Fruit fly (Drosophila melanogaster) whole organism, wandering third instar larva: Measurements from ENCODE around the gene IntS4.
A peak's percentile ranks its signal among the peaks of the same experiment; 100 is the strongest.

Experiments used
- Abd-B ChIP-seq: fragments of >200 bp; optimal IDR thresholded peaks from 2 replicates; lab custom pipeline; 2017; ENCODE audit warnings: missing biosample characterization, missing genetic modification characterization
- CG9705 ChIP-seq: fragments of 200-800 bp; sonication (Bioruptor generic); optimal IDR thresholded peaks from 2 replicates; lab custom pipeline; 2018; ENCODE audit warnings: missing biosample characterization, mild to moderate bottlenecking, missing genetic modification characterization
- Dfd ChIP-seq: fragments of >200 bp; optimal IDR thresholded peaks from 2 replicates; lab custom pipeline; 2017; ENCODE audit warnings: missing biosample characterization, missing genetic modification characterization
- Dif ChIP-seq: fragments of 200-275, 200-300 bp; sonication (Bioruptor generic); optimal IDR thresholded peaks from 2 replicates; lab custom pipeline; 2018; ENCODE audit warnings: missing biosample characterization, missing genetic modification characterization; ENCODE audit not compliant: partially characterized antibody
- GATAd ChIP-seq: sonication (Bioruptor generic); optimal IDR thresholded peaks from 2 replicates; lab custom pipeline; 2016; ENCODE audit warnings: missing biosample characterization, missing genetic modification characterization
- HLH106 ChIP-seq: fragments of 200-800 bp; optimal IDR thresholded peaks from 3 replicates; lab custom pipeline; 2019; ENCODE audit warnings: missing biosample characterization, mild to moderate bottlenecking, missing genetic modification characterization, moderate library complexity
- Hnf4 ChIP-seq: fragments of 200-800 bp; sonication (Bioruptor generic); optimal IDR thresholded peaks from 2 replicates; lab custom pipeline; 2016; ENCODE audit warnings: missing biosample characterization, mild to moderate bottlenecking, missing genetic modification characterization
- Hr78 ChIP-seq: fragments of >200 bp; optimal IDR thresholded peaks from 2 replicates; lab custom pipeline; 2017; ENCODE audit warnings: missing biosample characterization, missing genetic modification characterization
- Hr83 ChIP-seq: fragments of 200-300 bp; sonication (Bioruptor generic); optimal IDR thresholded peaks from 2 replicates; lab custom pipeline; 2016; ENCODE audit warnings: missing biosample characterization, mild to moderate bottlenecking, missing genetic modification characterization, moderate library complexity; ENCODE audit not compliant: poor library complexity, severe bottlenecking
- Jra ChIP-seq: sonication (Bioruptor generic); optimal IDR thresholded peaks from 2 replicates; lab custom pipeline; 2016; ENCODE audit warnings: missing biosample characterization, missing genetic modification characterization
- N ChIP-seq: fragments of >200 bp; optimal IDR thresholded peaks from 2 replicates; lab custom pipeline; 2018; ENCODE audit warnings: missing biosample characterization, missing external identifiers, missing genetic modification characterization
- OdsH ChIP-seq: fragments of 200-800 bp; sonication (Bioruptor generic); optimal IDR thresholded peaks from 2 replicates; lab custom pipeline; 2016; ENCODE audit warnings: missing biosample characterization, mild to moderate bottlenecking, missing genetic modification characterization
- Rel ChIP-seq, 2 experiments: fragments of 200-800 bp; sonication (Bioruptor generic) in 1 of 2; optimal IDR thresholded peaks; 2 replicates in 1 of 2; 3 replicates in 1 of 2; lab custom pipeline; 2016 to 2019; ENCODE audit warnings: mild to moderate bottlenecking in 2 of 2, missing biosample characterization in 2 of 2, missing genetic modification characterization in 2 of 2, moderate library complexity in 1 of 2
- Sp1 ChIP-seq: fragments of 200-800 bp; sonication (Bioruptor generic); optimal IDR thresholded peaks from 3 replicates; lab custom pipeline; 2019; ENCODE audit warnings: missing biosample characterization, mild to moderate bottlenecking, missing genetic modification characterization, moderate library complexity
- Vsx2 ChIP-seq: fragments of 200-300, 225-300 bp; sonication (Bioruptor generic); optimal IDR thresholded peaks from 2 replicates; lab custom pipeline; 2018; ENCODE audit warnings: missing biosample characterization, missing genetic modification characterization; ENCODE audit not compliant: partially characterized antibody
- br ChIP-seq: fragments of 200-800 bp; sonication (Bioruptor generic); optimal IDR thresholded peaks from 2 replicates; lab custom pipeline; 2016; ENCODE audit warnings: missing biosample characterization, missing genetic modification characterization
- brk ChIP-seq: fragments of 200-800 bp; sonication (Bioruptor generic); optimal IDR thresholded peaks from 2 replicates; lab custom pipeline; 2016; ENCODE audit warnings: missing biosample characterization, mild to moderate bottlenecking, missing genetic modification characterization
- dl ChIP-seq, 2 experiments: fragments of 175-275, 200-275 bp in 1 of 2; fragments of 200-275 bp in 1 of 2; sonication (Bioruptor generic); optimal IDR thresholded peaks; lab custom pipeline; 2018; ENCODE audit warnings: mild to moderate bottlenecking in 2 of 2, missing biosample characterization in 2 of 2, missing genetic modification characterization in 2 of 2, moderate library complexity in 2 of 2; ENCODE audit not compliant: partially characterized antibody in 2 of 2, insufficient read depth in 1 of 2
- dmrt93B ChIP-seq: fragments of 200-800 bp; sonication (Bioruptor generic); optimal IDR thresholded peaks from 2 replicates; lab custom pipeline; 2018; ENCODE audit warnings: missing biosample characterization, mild to moderate bottlenecking, missing genetic modification characterization
- dsf ChIP-seq: sonication (Bioruptor generic); optimal IDR thresholded peaks from 2 replicates; lab custom pipeline; 2016; ENCODE audit warnings: missing biosample characterization, missing genetic modification characterization, borderline replicate concordance
- ey ChIP-seq: fragments of 200-800 bp; sonication (Bioruptor generic); optimal IDR thresholded peaks from 2 replicates; lab custom pipeline; 2016; ENCODE audit warnings: missing biosample characterization, missing genetic modification characterization
- foxo ChIP-seq, 2 experiments: fragments of 200-800 bp; sonication (Bioruptor generic); optimal IDR thresholded peaks; 2 replicates in 1 of 2; 3 replicates in 1 of 2; lab custom pipeline; 2016 to 2017; ENCODE audit warnings: missing biosample characterization in 2 of 2, missing genetic modification characterization in 2 of 2
- fru ChIP-seq: fragments of 200-800 bp; sonication (Bioruptor generic); optimal IDR thresholded peaks from 3 replicates; lab custom pipeline; 2016; ENCODE audit warnings: missing biosample characterization, mild to moderate bottlenecking, missing genetic modification characterization
- h ChIP-seq: fragments of 200-800 bp; sonication (Bioruptor generic); optimal IDR thresholded peaks from 3 replicates; lab custom pipeline; 2016; ENCODE audit warnings: missing biosample characterization, mild to moderate bottlenecking, missing genetic modification characterization
- jim ChIP-seq: fragments of 175-275, 200-325 bp; sonication (Bioruptor generic); optimal IDR thresholded peaks from 2 replicates; lab custom pipeline; 2016; ENCODE audit warnings: missing biosample characterization, mild to moderate bottlenecking, missing genetic modification characterization
- psq ChIP-seq: fragments of 200-800 bp; sonication (Bioruptor generic); optimal IDR thresholded peaks from 3 replicates; lab custom pipeline; 2017; ENCODE audit warnings: missing biosample characterization, mild to moderate bottlenecking, missing genetic modification characterization, moderate library complexity
- rgr ChIP-seq: fragments of 200-800 bp; sonication (Bioruptor generic); optimal IDR thresholded peaks from 3 replicates; lab custom pipeline; 2016; ENCODE audit warnings: missing biosample characterization, mild to moderate bottlenecking, missing genetic modification characterization
- sv ChIP-seq: fragments of 200-800 bp; sonication (Bioruptor generic); optimal IDR thresholded peaks from 3 replicates; lab custom pipeline; 2016; ENCODE audit warnings: missing biosample characterization, missing genetic modification characterization
- tai ChIP-seq: sonication (Bioruptor generic); optimal IDR thresholded peaks from 2 replicates; lab custom pipeline; 2016; ENCODE audit warnings: missing biosample characterization, missing genetic modification characterization
- usp ChIP-seq: fragments of >200 bp; optimal IDR thresholded peaks from 2 replicates; lab custom pipeline; 2017; ENCODE audit warnings: missing biosample characterization, missing genetic modification characterization
- woc ChIP-seq: sonication (Bioruptor generic); optimal IDR thresholded peaks from 2 replicates; lab custom pipeline; 2016; ENCODE audit warnings: missing biosample characterization, mild to moderate bottlenecking, missing genetic modification characterization

Gene IntS4

DNA sequence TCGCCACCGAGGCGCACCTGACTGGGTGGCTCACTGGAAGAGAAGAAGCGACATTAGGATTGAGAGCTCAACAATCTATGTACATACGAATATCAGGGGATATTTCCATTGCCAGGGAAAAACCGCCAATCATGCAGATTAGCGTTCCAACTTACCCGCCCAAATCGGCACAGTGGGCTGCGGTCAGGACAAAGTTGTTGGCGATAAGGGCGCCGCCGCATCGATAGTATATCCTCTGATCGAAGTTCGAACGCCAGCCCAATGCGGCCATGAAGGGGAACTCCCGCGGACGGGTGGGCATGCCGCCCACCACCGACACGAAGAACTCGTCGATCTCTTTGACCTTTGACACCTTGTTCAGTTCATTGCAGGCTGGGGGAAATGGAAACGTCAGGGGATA is 13.4 kb upstream of the IntS4 start:
- TF ChIP-seq dl (GFP tag; optimal IDR thresholded peaks at IDR 0.05; lab: Kevin White, UChicago; ENCODE audit: insufficient read depth in 1 of 2, partially characterized antibody in 2 of 2) = no peak
- TF ChIP-seq Rel (GFP tag; optimal IDR thresholded peaks at IDR 0.05; lab: Kevin White, UChicago) = no peak
- TF ChIP-seq Rel (tag; optimal IDR thresholded peaks at IDR 0.05; lab: Kevin White, UChicago) = peak; percentile 93
- TF ChIP-seq HLH106 (tag; lab: Kevin White, UChicago) = no peak

DNA sequence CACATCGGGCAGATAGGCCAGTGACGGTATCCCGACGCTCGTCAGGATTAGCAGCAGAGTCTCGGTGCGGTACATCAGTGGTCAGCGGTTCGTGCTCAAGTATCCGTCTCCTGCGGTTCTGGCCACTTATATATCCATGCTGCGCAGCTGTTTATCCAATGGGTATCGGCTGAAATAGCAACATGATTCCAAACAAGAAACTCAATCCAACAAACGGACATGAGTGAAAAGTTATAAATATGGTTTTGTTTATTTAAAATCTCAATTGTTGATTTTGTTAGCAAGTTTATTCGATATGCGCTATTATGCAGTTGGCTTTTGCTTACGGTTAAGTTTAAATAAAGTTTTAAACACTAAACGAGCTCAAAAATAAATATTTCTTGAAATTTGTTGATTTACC is 12.3 kb upstream of the IntS4 start, which contains the start of gene CG12111:
Gene CG12111 (minus strand): TSS at position 101 of the 400 bp plus-strand sequence.
- TF ChIP-seq br (GFP tag; lab: Kevin White, UChicago) (no peak), Hr83 (no peak), Sp1 (GFP tag; lab: Kevin White, UChicago) (no peak), woc (no peak), rgr (GFP tag; lab: Kevin White, UChicago) (no peak), OdsH (GFP tag; lab: Kevin White, UChicago) (no peak)

DNA sequence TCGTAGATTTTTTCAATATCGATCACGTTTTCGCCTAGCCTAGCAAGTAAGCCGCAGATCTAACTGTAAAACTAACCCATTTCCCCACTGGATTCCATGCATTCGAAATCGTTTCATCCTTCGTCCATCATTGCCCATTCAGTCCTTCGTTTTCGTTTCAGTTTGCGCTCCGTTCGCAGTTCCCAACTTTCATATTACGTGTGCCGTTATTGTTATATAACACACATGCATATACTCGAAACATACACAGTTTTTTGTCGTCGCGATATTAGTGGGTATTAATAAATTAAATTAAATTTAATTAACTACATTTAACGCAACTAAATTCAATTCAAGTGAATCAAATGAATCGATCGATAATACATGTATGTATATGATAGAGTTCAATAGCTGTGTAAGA is 11.1 kb upstream of the IntS4 start:
- TF ChIP-seq OdsH (GFP tag; lab: Kevin White, UChicago) = no peak
- TF ChIP-seq rgr (GFP tag; lab: Kevin White, UChicago) = no peak
- TF ChIP-seq brk (GFP tag; lab: Kevin White, UChicago) = no peak
- no peak for TF ChIP-seq jim
- no peak for TF ChIP-seq Jra (GFP tag; lab: Kevin White, UChicago)
- no peak for TF ChIP-seq Hnf4 (GFP tag; lab: Kevin White, UChicago)
- no peak for TF ChIP-seq Dfd (GFP tag; lab: Kevin White, UChicago)
- no peak for TF ChIP-seq psq
- no peak for TF ChIP-seq dl (GFP tag; optimal IDR thresholded peaks at IDR 0.05; lab: Kevin White, UChicago; ENCODE audit: insufficient read depth in 1 of 2, partially characterized antibody in 2 of 2)
- TF ChIP-seq Abd-B = no peak
- TF ChIP-seq Hr78 = no peak
- TF ChIP-seq Sp1 (GFP tag; lab: Kevin White, UChicago) = no peak
- no peak for TF ChIP-seq Vsx2 (GFP tag; lab: Kevin White, UChicago)
- no peak for TF ChIP-seq usp (GFP tag; lab: Kevin White, UChicago)
- no peak for TF ChIP-seq dsf (GFP tag; lab: Kevin White, UChicago)
- no peak for TF ChIP-seq GATAd (GFP tag; lab: Kevin White, UChicago)
- no peak for TF ChIP-seq N (GFP tag; lab: Kevin White, UChicago)
- no peak for TF ChIP-seq sv (GFP tag; lab: Kevin White, UChicago)

DNA sequence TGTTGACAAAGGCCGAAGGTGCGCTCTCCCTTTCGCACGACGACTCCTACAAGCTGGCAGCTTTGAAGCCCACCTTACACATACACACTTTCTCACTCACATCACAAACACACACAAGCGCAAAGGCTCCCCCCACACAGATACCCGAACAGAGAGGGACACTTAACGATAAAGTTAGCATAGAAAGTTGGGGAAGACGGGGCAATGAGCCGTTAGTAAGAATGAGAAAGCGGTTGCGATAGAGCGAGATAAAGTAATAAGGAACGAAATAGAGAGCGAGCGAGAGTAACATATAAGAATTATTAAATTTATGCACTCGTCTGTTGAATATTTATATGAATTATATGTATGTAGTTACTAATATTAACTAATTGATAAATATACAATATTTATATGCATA is 10.5 kb upstream of the IntS4 start:
- peak; percentile 7 for TF ChIP-seq brk (GFP tag; lab: Kevin White, UChicago)
- TF ChIP-seq Vsx2 (GFP tag; lab: Kevin White, UChicago) = no peak
- TF ChIP-seq Rel (GFP tag; optimal IDR thresholded peaks at IDR 0.05; lab: Kevin White, UChicago) = no peak
- peak; percentile 28 for TF ChIP-seq Rel (tag; optimal IDR thresholded peaks at IDR 0.05; lab: Kevin White, UChicago)

DNA sequence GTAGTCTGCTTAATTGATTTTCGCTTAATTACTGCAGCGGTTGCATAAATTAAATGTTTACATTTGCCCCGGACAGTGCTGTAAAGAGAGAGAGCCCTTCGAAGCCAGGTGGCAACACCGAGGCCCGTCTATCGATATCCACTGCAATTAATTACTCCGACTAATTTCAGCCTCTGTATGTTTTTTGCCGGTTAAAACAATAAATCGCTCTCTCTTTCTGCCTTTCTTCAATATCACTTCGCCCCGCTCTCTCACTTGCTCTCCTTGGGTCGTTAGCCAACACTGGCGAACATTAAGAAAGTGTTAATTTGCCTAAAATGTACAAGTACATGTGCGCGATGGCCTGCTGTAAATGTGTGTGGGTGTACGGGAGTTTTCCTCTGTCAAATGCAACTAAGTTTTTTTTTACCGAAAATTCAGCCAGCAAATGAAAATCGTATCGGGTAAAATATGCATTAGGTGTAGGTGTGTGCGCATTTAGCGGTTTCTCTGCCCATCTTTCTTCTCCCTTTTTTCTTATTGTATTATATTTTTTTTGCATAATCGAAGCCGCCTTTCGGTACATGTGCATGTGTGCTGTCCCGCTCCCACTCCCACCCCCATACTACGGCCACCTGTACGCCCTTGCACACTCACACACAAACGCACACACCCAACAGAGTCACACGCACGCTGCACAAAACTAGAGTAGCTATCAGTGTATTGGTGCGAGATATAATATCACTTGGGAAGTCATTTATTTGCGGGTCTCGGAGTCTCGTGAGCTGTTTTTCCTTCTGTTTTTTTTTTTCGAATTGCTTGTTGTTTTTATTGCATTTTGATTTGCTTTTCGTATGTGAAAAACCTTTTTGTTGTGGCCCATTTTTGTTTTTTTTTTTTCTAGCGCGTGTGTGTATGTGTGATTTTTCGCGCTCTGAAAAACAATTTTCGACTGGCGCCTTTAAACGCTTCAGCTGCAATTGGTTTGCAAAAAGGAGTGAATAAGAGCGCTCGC is 3.1 kb upstream of the IntS4 start:
- TF ChIP-seq brk (GFP tag; lab: Kevin White, UChicago) = peak; percentile 32
- peak; percentile 48 for TF ChIP-seq ey (GFP tag; lab: Kevin White, UChicago)
- TF ChIP-seq fru (GFP tag; lab: Kevin White, UChicago) = peak; percentile 76
- peak; percentile 29 for TF ChIP-seq woc
- TF ChIP-seq br (GFP tag; lab: Kevin White, UChicago) = peak; percentile 66
- peak; percentile 68 for TF ChIP-seq rgr (GFP tag; lab: Kevin White, UChicago)
- no peak for TF ChIP-seq tai (GFP tag; lab: Kevin White, UChicago)
- no peak for TF ChIP-seq Jra (GFP tag; lab: Kevin White, UChicago)
- TF ChIP-seq Hr83 = peak; percentile 71
- peak; percentile 74 for TF ChIP-seq h (GFP tag; lab: Kevin White, UChicago)
- peak; percentile 37 for TF ChIP-seq HLH106 (tag; lab: Kevin White, UChicago)
- peak; percentile 10 for TF ChIP-seq Dif
- TF ChIP-seq N (GFP tag; lab: Kevin White, UChicago) = peak; percentile 22
- TF ChIP-seq CG9705 (GFP tag; lab: Kevin White, UChicago) = no peak
- peak in 1 of 2 experiments; percentile 61 for TF ChIP-seq foxo (GFP tag; optimal IDR thresholded peaks at IDR 0.05; lab: Kevin White, UChicago)
- TF ChIP-seq dmrt93B (GFP tag; lab: Kevin White, UChicago) = no peak
- TF ChIP-seq Hnf4 (GFP tag; lab: Kevin White, UChicago) = peak; percentile 70
- no peak for TF ChIP-seq OdsH (GFP tag; lab: Kevin White, UChicago)
- peak; percentile 72 for TF ChIP-seq psq
- TF ChIP-seq Rel (GFP tag; optimal IDR thresholded peaks at IDR 0.05; lab: Kevin White, UChicago) = peak; percentile 23
- TF ChIP-seq Rel (tag; optimal IDR thresholded peaks at IDR 0.05; lab: Kevin White, UChicago) = peak; percentile 44
- TF ChIP-seq Sp1 (GFP tag; lab: Kevin White, UChicago) = peak; percentile 51
